Fruit fly (Drosophila melanogaster) whole organism, pupa: Measurements from ENCODE around the gene ProRS-m.

Experiments
- CG12605 ChIP-seq: fragments of 200-800 bp; sonication (Bioruptor generic); IDR thresholded peaks from 2 replicates; pipeline ENCODE4 v1.3.6; 2022; ENCODE audit warnings: missing biosample characterization, missing genetic modification characterization
- CG4496 ChIP-seq: fragments of 200-800 bp; sonication (Bioruptor generic); IDR thresholded peaks from 3 replicates; pipeline ENCODE4 v1.3.6; 2022; ENCODE audit warnings: missing biosample characterization, missing genetic modification characterization
- CG8159 ChIP-seq: fragments of 200-800 bp; sonication (Bioruptor generic); optimal IDR thresholded peaks from 3 replicates; lab custom pipeline; 2018; ENCODE audit warnings: missing biosample characterization, mild to moderate bottlenecking, missing genetic modification characterization, moderate library complexity
- Ets98B ChIP-seq: fragments of 200-800 bp; sonication (Bioruptor generic); IDR thresholded peaks from 2 replicates; pipeline ENCODE4 v1.3.6; 2022; ENCODE audit warnings: missing biosample characterization, missing genetic modification characterization
- Pif1A ChIP-seq: fragments of 200-800 bp; sonication (Bioruptor generic); optimal IDR thresholded peaks from 3 replicates; lab custom pipeline; 2016; ENCODE audit warnings: missing biosample characterization, missing genetic modification characterization
- Pif1B ChIP-seq: fragments of 200-800 bp; sonication (Bioruptor generic); optimal IDR thresholded peaks from 3 replicates; lab custom pipeline; 2016; ENCODE audit warnings: missing biosample characterization, missing genetic modification characterization
- Snoo ChIP-seq: fragments of 200-800 bp; sonication (Bioruptor generic); optimal IDR thresholded peaks from 3 replicates; lab custom pipeline; 2017; ENCODE audit warnings: missing biosample characterization, mild to moderate bottlenecking, missing genetic modification characterization, inconsistent platforms

- TF ChIP-seq CG8159 (tag; lab: Kevin White, UChicago): no peak
- TF ChIP-seq CG12605: no peak
- no peak for TF ChIP-seq Ets98B (GFP tag; lab: Robert Waterston, UW)
- TF ChIP-seq CG4496: no peak
- TF ChIP-seq Pif1B: no peak
- TF ChIP-seq Pif1A (GFP tag; lab: Kevin White, UChicago): no peak
- no peak for TF ChIP-seq Snoo
These were observed 8.3 kb downstream of the ProRS-m start, which contains the start of gene CG14949 for dm6 chr3L:2643324-2643723.
